Fruit fly (Drosophila melanogaster) whole organism, embryonic: ENCODE data around the gene Atox1.

ENCODE experiments used
- CG10209 ChIP-seq: fragments of 200-800 bp; sonication (Bioruptor generic); optimal IDR thresholded peaks from 3 replicates; lab custom pipeline; 2017; ENCODE audit warnings: missing biosample characterization, mild to moderate bottlenecking, missing genetic modification characterization, missing genetic modification reagents
- CG10274 ChIP-seq: fragments of 200-800 bp; sonication (Bioruptor generic); optimal IDR thresholded peaks from 3 replicates; lab custom pipeline; 2017; ENCODE audit warnings: missing biosample characterization, mild to moderate bottlenecking, missing genetic modification characterization
- CG11456 ChIP-seq: fragments of 200-800 bp; sonication (Bioruptor generic); IDR thresholded peaks from 3 replicates; pipeline ENCODE4 v1.3.6; 2022; ENCODE audit warnings: missing biosample characterization, missing genetic modification characterization
- CG11723 ChIP-seq: fragments of 200-800 bp; sonication (Bioruptor generic); optimal IDR thresholded peaks from 2 replicates; lab custom pipeline; 2017; ENCODE audit warnings: missing biosample characterization, mild to moderate bottlenecking, missing genetic modification characterization
- CG12104 ChIP-seq: fragments of 200-800 bp; sonication (Bioruptor generic); optimal IDR thresholded peaks from 3 replicates; lab custom pipeline; 2016; ENCODE audit warnings: missing biosample characterization, missing genetic modification characterization
- CG13624 ChIP-seq: fragments of 200-800 bp; sonication (Bioruptor generic); optimal IDR thresholded peaks from 2 replicates; lab custom pipeline; 2016; ENCODE audit warnings: missing biosample characterization, missing genetic modification characterization
- CG13894 ChIP-seq: fragments of 200-800 bp; sonication (Bioruptor generic); optimal IDR thresholded peaks from 3 replicates; lab custom pipeline; 2018; ENCODE audit warnings: missing biosample characterization, mild to moderate bottlenecking, missing genetic modification characterization, moderate library complexity
- CG14667 ChIP-seq: fragments of 200-800 bp; sonication (Bioruptor generic); IDR thresholded peaks from 2 replicates; pipeline ENCODE4 v1.3.6; 2022; ENCODE audit warnings: missing biosample characterization, missing genetic modification characterization
- CG14860 ChIP-seq: fragments of 200-800 bp; sonication (Bioruptor generic); IDR thresholded peaks from 3 replicates; pipeline ENCODE4 v1.3.6; 2022; ENCODE audit warnings: missing biosample characterization, missing genetic modification characterization; ENCODE audit not compliant: partially characterized antibody
- CG15479 ChIP-seq: fragments of 200-800 bp; sonication (Bioruptor generic); optimal IDR thresholded peaks from 3 replicates; lab custom pipeline; 2019; ENCODE audit warnings: missing biosample characterization, mild to moderate bottlenecking, missing genetic modification characterization, moderate library complexity
- CG17361 ChIP-seq: fragments of 200-800 bp; sonication (Bioruptor generic); IDR thresholded peaks from 3 replicates; pipeline ENCODE4 v1.3.6; 2022; ENCODE audit warnings: missing biosample characterization, missing genetic modification characterization
- CG18599 ChIP-seq: fragments of 200-800 bp; sonication (Bioruptor generic); optimal IDR thresholded peaks from 3 replicates; lab custom pipeline; 2017; ENCODE audit warnings: missing biosample characterization, missing genetic modification characterization, mild to moderate bottlenecking, moderate library complexity, missing genetic modification reagents
- CG2875 ChIP-seq: fragments of 200-800 bp; sonication (Bioruptor generic); optimal IDR thresholded peaks from 2 replicates; lab custom pipeline; 2017; ENCODE audit warnings: missing biosample characterization, mild to moderate bottlenecking, missing genetic modification characterization, missing genetic modification reagents
- CG32767 ChIP-seq: fragments of 200-800 bp; sonication (Bioruptor generic); IDR thresholded peaks from 2 replicates; pipeline ENCODE4 v1.3.6; 2022; ENCODE audit warnings: missing biosample characterization, missing genetic modification characterization
- CG3281 ChIP-seq: fragments of 200-800 bp; sonication (Bioruptor generic); optimal IDR thresholded peaks from 3 replicates; lab custom pipeline; 2017; ENCODE audit warnings: missing biosample characterization, mild to moderate bottlenecking, missing genetic modification characterization
- CG33213 ChIP-seq: fragments of 200-800 bp; sonication (Bioruptor generic); optimal IDR thresholded peaks from 3 replicates; lab custom pipeline; 2016; ENCODE audit warnings: missing biosample characterization, missing genetic modification characterization
- CG3847 ChIP-seq: fragments of 200-800 bp; sonication (Bioruptor generic); IDR thresholded peaks from 2 replicates; pipeline ENCODE4 v1.3.6; 2022; ENCODE audit warnings: missing biosample characterization, missing genetic modification characterization
- CG6689 ChIP-seq: fragments of 200-800 bp; sonication (Bioruptor generic); IDR thresholded peaks from 2 replicates; pipeline ENCODE4 v1.3.6; 2022; ENCODE audit warnings: missing biosample characterization, missing genetic modification characterization
- CG8765 ChIP-seq: fragments of 200-800 bp; sonication (Bioruptor generic); IDR thresholded peaks from 2 replicates; pipeline ENCODE4 v1.3.6; 2022; ENCODE audit warnings: missing biosample characterization, missing genetic modification characterization
- Camta ChIP-seq: fragments of 200-800 bp; sonication (Bioruptor generic); optimal IDR thresholded peaks from 2 replicates; lab custom pipeline; 2016; ENCODE audit warnings: missing biosample characterization, missing genetic modification characterization
- CrebB ChIP-seq: fragments of 200-800 bp; sonication (Bioruptor generic); optimal IDR thresholded peaks from 3 replicates; lab custom pipeline; 2018; ENCODE audit warnings: missing biosample characterization, mild to moderate bottlenecking, missing genetic modification characterization
- D19A ChIP-seq: fragments of 200-800 bp; optimal IDR thresholded peaks from 3 replicates; lab custom pipeline; 2019; ENCODE audit warnings: missing biosample characterization, mild to moderate bottlenecking, missing genetic modification characterization, moderate library complexity
- D19B ChIP-seq: fragments of 200-800 bp; sonication (Bioruptor generic); optimal IDR thresholded peaks from 2 replicates; lab custom pipeline; 2017; ENCODE audit warnings: missing biosample characterization, mild to moderate bottlenecking, missing genetic modification characterization
- Dad ChIP-seq: fragments of 200-800 bp; sonication (Bioruptor generic); optimal IDR thresholded peaks from 3 replicates; lab custom pipeline; 2016; ENCODE audit warnings: missing biosample characterization, missing genetic modification characterization
- Dfd ChIP-seq, 2 experiments: fragments of >200 bp; optimal IDR thresholded peaks; 2 replicates each; lab custom pipeline; 2017; ENCODE audit warnings: missing biosample characterization in 2 of 2, missing genetic modification characterization in 2 of 2
- Dip2 ChIP-seq: fragments of 200-800 bp; sonication (Bioruptor generic); IDR thresholded peaks from 2 replicates; pipeline ENCODE4 v1.3.6; 2022; ENCODE audit warnings: missing biosample characterization, missing genetic modification characterization
- Dll ChIP-seq: fragments of 200-800 bp; sonication (Bioruptor generic); IDR thresholded peaks from 4 replicates; pipeline ENCODE4 v1.3.6; 2022; ENCODE audit warnings: missing biosample characterization, missing genetic modification characterization; ENCODE audit not compliant: partially characterized antibody
- Doc2 ChIP-seq: fragments of 200-800 bp; sonication (Bioruptor generic); IDR thresholded peaks from 2 replicates; pipeline ENCODE4 v1.3.6; 2022; ENCODE audit warnings: missing biosample characterization, missing genetic modification characterization
- Fer1 ChIP-seq: fragments of 200-800 bp; sonication (Bioruptor generic); optimal IDR thresholded peaks from 2 replicates; lab custom pipeline; 2017; ENCODE audit warnings: missing biosample characterization, mild to moderate bottlenecking, missing genetic modification characterization
- MBD-R2 ChIP-seq: fragments of 200-800 bp; sonication (Bioruptor generic); IDR thresholded peaks from 2 replicates; pipeline ENCODE4 v1.3.6; 2022; ENCODE audit warnings: missing biosample characterization, missing genetic modification characterization
- Nf-YB ChIP-seq: fragments of 200-800 bp; sonication (Bioruptor generic); optimal IDR thresholded peaks from 3 replicates; lab custom pipeline; 2019; ENCODE audit warnings: missing biosample characterization, mild to moderate bottlenecking, missing genetic modification characterization, moderate library complexity
- Oaz ChIP-seq: fragments of 200-800 bp; sonication (Bioruptor generic); IDR thresholded peaks from 2 replicates; pipeline ENCODE4 v1.3.6; 2022; ENCODE audit warnings: missing biosample characterization, missing genetic modification characterization
- Pdp1 ChIP-seq, 2 experiments: fragments of 200-800 bp; sonication (Bioruptor generic); optimal IDR thresholded peaks; 3 replicates each; lab custom pipeline; 2016; ENCODE audit warnings: missing biosample characterization in 2 of 2, missing genetic modification characterization in 2 of 2, mild to moderate bottlenecking in 1 of 2, moderate library complexity in 1 of 2
- Six4 ChIP-seq: fragments of 200-800 bp; sonication (Bioruptor generic); optimal IDR thresholded peaks from 2 replicates; lab custom pipeline; 2016; ENCODE audit warnings: missing biosample characterization, missing genetic modification characterization
- Ssrp ChIP-seq: fragments of 200-800 bp; sonication (Bioruptor generic); optimal IDR thresholded peaks from 2 replicates; lab custom pipeline; 2018; ENCODE audit warnings: missing biosample characterization, mild to moderate bottlenecking, missing genetic modification characterization, moderate library complexity
- cad ChIP-seq: fragments of >200 bp; optimal IDR thresholded peaks from 2 replicates; lab custom pipeline; 2017; ENCODE audit warnings: missing biosample characterization, missing genetic modification characterization
- chif ChIP-seq, 2 experiments: fragments of 200-800 bp; sonication (Bioruptor generic); optimal IDR thresholded peaks; 3 replicates each; lab custom pipeline; 2016; ENCODE audit warnings: missing biosample characterization in 2 of 2, missing genetic modification characterization in 2 of 2
- ci ChIP-seq: fragments of 200-800 bp; sonication (Bioruptor generic); IDR thresholded peaks from 3 replicates; pipeline ENCODE4 v1.3.6; 2022; ENCODE audit warnings: missing biosample characterization, missing genetic modification characterization
- crc ChIP-seq: fragments of 200-800 bp; sonication (Bioruptor generic); optimal IDR thresholded peaks from 2 replicates; lab custom pipeline; 2016; ENCODE audit warnings: missing biosample characterization, missing genetic modification characterization
- h ChIP-seq: fragments of >200 bp; optimal IDR thresholded peaks from 2 replicates; lab custom pipeline; 2017
- kay ChIP-seq: fragments of 200-800 bp; sonication (Bioruptor generic); optimal IDR thresholded peaks from 2 replicates; lab custom pipeline; 2016; ENCODE audit warnings: missing biosample characterization, missing genetic modification characterization
- knrl ChIP-seq: fragments of 200-800 bp; sonication (Bioruptor generic); IDR thresholded peaks from 3 replicates; pipeline ENCODE4 v1.3.6; 2022; ENCODE audit warnings: missing biosample characterization, missing genetic modification characterization; ENCODE audit not compliant: partially characterized antibody
- nmo ChIP-seq: fragments of 200-800 bp; sonication (Bioruptor generic); optimal IDR thresholded peaks from 2 replicates; lab custom pipeline; 2018; ENCODE audit warnings: missing biosample characterization, mild to moderate bottlenecking, missing genetic modification characterization, moderate library complexity
- prd ChIP-seq, 3 experiments: fragments of >200 bp in 2 of 3; fragments of 200-800 bp in 1 of 3; sonication (Bioruptor generic) in 1 of 3; optimal IDR thresholded peaks in 2 of 3; IDR thresholded peaks in 1 of 3; 2 replicates in 2 of 3; 3 replicates in 1 of 3; pipeline versions ENCODE4 v1.3.6 to Lab custom; 2017 to 2022; ENCODE audit warnings: missing biosample characterization in 1 of 3, missing genetic modification characterization in 1 of 3
- psq ChIP-seq: fragments of 200-800 bp; sonication (Bioruptor generic); optimal IDR thresholded peaks from 2 replicates; lab custom pipeline; 2017; ENCODE audit warnings: missing biosample characterization, missing genetic modification characterization
- ssp ChIP-seq: fragments of 200-800 bp; sonication (Bioruptor generic); IDR thresholded peaks from 2 replicates; pipeline ENCODE4 v1.3.6; 2022; ENCODE audit warnings: missing biosample characterization, missing genetic modification characterization
- tap ChIP-seq: fragments of 200-800 bp; optimal IDR thresholded peaks from 3 replicates; lab custom pipeline; 2019; ENCODE audit warnings: missing biosample characterization, mild to moderate bottlenecking, missing genetic modification characterization, moderate library complexity
- toy ChIP-seq: fragments of 200-800 bp; sonication (Bioruptor generic); IDR thresholded peaks from 2 replicates; pipeline ENCODE4 v1.3.6; 2022; ENCODE audit warnings: missing biosample characterization, missing genetic modification characterization
- trem ChIP-seq: fragments of 200-800 bp; optimal IDR thresholded peaks from 3 replicates; lab custom pipeline; 2019; ENCODE audit warnings: missing biosample characterization, mild to moderate bottlenecking, missing genetic modification characterization, moderate library complexity
- wek ChIP-seq: fragments of 200-800 bp; sonication (Bioruptor generic); optimal IDR thresholded peaks from 3 replicates; lab custom pipeline; 2018; ENCODE audit warnings: missing biosample characterization, mild to moderate bottlenecking, missing genetic modification characterization, moderate library complexity
- zfh1 ChIP-seq: fragments of 200-800 bp; sonication (Bioruptor generic); IDR thresholded peaks from 3 replicates; pipeline ENCODE4 v1.3.6; 2022; ENCODE audit warnings: missing biosample characterization, missing genetic modification characterization

The Atox1 gene

DNA sequence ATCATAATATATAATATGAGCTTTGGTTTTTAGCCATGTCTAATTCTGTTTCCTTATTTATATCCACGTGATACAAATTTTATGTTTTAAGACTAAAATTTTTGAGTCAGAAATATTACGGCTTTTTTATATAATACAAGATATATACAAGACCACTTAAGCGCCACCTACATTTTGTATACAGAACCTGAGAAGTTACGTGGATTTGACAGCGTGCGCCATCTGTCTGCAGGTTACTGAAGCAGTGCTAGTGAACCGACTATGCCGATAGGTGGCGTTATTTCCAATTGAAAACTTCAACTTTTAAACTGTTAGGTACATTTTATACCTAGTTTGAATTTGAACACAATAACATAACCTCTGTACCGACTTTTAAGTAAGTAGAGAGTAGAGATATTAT is 12.0 kb downstream of the Atox1 start (continued):
- TF ChIP-seq CG14667 (peak; percentile 61), CG14860 (GFP tag; lab: Robert Waterston, UW) (no peak), D19B (GFP tag; lab: Kevin White, UChicago) (no peak), kay (peak; percentile 60), knrl (GFP tag; lab: Robert Waterston, UW) (peak; percentile 52; the same call in 1 of the 3 replicates), Dip2 (GFP tag; lab: Robert Waterston, UW) (peak; percentile 91), Dad (GFP tag; lab: Kevin White, UChicago) (peak; percentile 59), tap (tag; lab: Kevin White, UChicago) (no peak), cad (GFP tag; lab: Kevin White, UChicago) (no peak), CG13894 (tag; lab: Kevin White, UChicago) (peak; percentile 57), CG3847 (GFP tag; lab: Robert Waterston, UW) (peak; percentile 61), chif (GFP tag; optimal IDR thresholded peaks at IDR 0.05; lab: Kevin White, UChicago) (peak; percentile 54 to 91), Pdp1 (GFP tag; optimal IDR thresholded peaks at IDR 0.05; lab: Kevin White, UChicago) (peak; percentile 64 to 97), wek (GFP tag; lab: Kevin White, UChicago) (no peak), psq (GFP tag; lab: Kevin White, UChicago) (peak; percentile 22), Ssrp (peak; percentile 46), CG17361 (GFP tag; lab: Robert Waterston, UW) (peak; percentile 68), CG2875 (GFP tag; lab: Kevin White, UChicago) (peak; percentile 55), Oaz (GFP tag; lab: Robert Waterston, UW) (peak; percentile 67; the same call in 1 of the 2 replicates), CG6689 (GFP tag; lab: Robert Waterston, UW) (no peak; the same call in 1 of the 2 replicates), ci (GFP tag; lab: Robert Waterston, UW) (peak; percentile 79), CG32767 (no peak), prd (optimal IDR thresholded peaks at IDR 0.05; lab: Kevin White, UChicago) (no peak), prd (GFP tag; IDR thresholded peaks at IDR 0.05; lab: Robert Waterston, UW) (peak; percentile 63; the same call in 2 of the 3 replicates), CG11723 (GFP tag; lab: Kevin White, UChicago) (no peak), CG10274 (GFP tag; lab: Kevin White, UChicago) (no peak), Fer1 (no peak), trem (tag; lab: Kevin White, UChicago) (peak; percentile 61), CG12104 (GFP tag; lab: Kevin White, UChicago) (no peak), Six4 (GFP tag; lab: Kevin White, UChicago) (peak; percentile 59), CG11456 (GFP tag; lab: Robert Waterston, UW) (peak; percentile 96), Dfd (GFP tag; optimal IDR thresholded peaks at IDR 0.05; lab: Kevin White, UChicago) (no peak), CG3281 (no peak), CG8765 (no peak), CG33213 (GFP tag; lab: Kevin White, UChicago) (peak; percentile 77), CG13624 (GFP tag; lab: Kevin White, UChicago) (no peak), ssp (peak; percentile 32; the same call in 1 of the 2 replicates), Camta (GFP tag; lab: Kevin White, UChicago) (peak; percentile 65), D19A (tag; lab: Kevin White, UChicago) (peak; percentile 47), crc (GFP tag; lab: Kevin White, UChicago) (no peak), CG10209 (GFP tag; lab: Kevin White, UChicago) (peak; percentile 46), nmo (GFP tag; lab: Kevin White, UChicago) (peak; percentile 73), toy (GFP tag; lab: Robert Waterston, UW) (no peak), CG15479 (no peak), Dll (no peak), Nf-YB (GFP tag; lab: Kevin White, UChicago) (no peak), h (lab: Kevin White, UChicago) (no peak), Doc2 (GFP tag; lab: Robert Waterston, UW) (no peak), CrebB (tag; lab: Kevin White, UChicago) (peak; percentile 18), CG18599 (GFP tag; lab: Kevin White, UChicago) (no peak), zfh1 (GFP tag; lab: Robert Waterston, UW) (peak; percentile 60; the same call in 2 of the 3 replicates), MBD-R2 (GFP tag; lab: Robert Waterston, UW) (peak; percentile 29; the same call in 1 of the 2 replicates)
